Worm (Caenorhabditis elegans): ENCODE data around the gene tag-89.

DNA sequence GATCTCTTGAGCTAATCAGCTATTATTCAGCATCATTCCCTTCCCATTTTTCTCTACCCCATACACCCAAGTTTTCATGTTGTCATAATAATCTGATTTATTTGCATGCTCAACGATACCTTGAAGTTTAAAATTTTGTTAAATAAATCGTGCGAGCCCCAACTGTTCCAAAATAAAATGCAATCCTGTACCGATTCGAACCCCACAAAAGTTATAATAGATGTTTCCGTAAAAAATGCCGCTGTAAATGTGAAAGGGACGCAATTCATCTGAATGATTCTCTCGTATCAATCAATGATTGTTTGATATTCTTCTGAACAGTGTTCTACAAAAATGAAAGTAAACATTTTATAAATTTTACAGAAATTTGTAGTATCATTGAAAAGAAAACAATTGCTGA is 16.9 kb upstream of the tag-89 start:
- TF ChIP-seq sma-9 (GFP tag; optimal IDR thresholded peaks at IDR 0.05) (no peak), sma-9 (tag; optimal IDR thresholded peaks at IDR 0.05) (no peak), elt-3 (tag; optimal IDR thresholded peaks at IDR 0.05) (no peak), lsy-2 (tag; optimal IDR thresholded peaks at IDR 0.05) (no peak), Y55F3AM.14 (GFP tag; optimal IDR thresholded peaks at IDR 0.05) (no peak), egl-27 (tag; optimal IDR thresholded peaks at IDR 0.05) (no peak), mdl-1 (tag; optimal IDR thresholded peaks at IDR 0.05) (no peak), ztf-11 (tag; optimal IDR thresholded peaks at IDR 0.05) (no peak), nhr-10 (tag; optimal IDR thresholded peaks at IDR 0.05) (no peak)
